Worm (Caenorhabditis elegans) whole organism, late embryonic: ENCODE data around the gene H04D03.7.

Source experiments
- C38D4.7 ChIP-seq: fragments of 200-800 bp; sonication (Bioruptor generic); optimal IDR thresholded peaks from 2 replicates; lab custom pipeline; 2018; ENCODE audit warnings: mild to moderate bottlenecking, missing genetic modification characterization, moderate library complexity, missing compliant biosample characterization
- K02D7.2 ChIP-seq: sonication (generic microtip); optimal IDR thresholded peaks from 2 replicates; lab custom pipeline; 2017; ENCODE audit warnings: mild to moderate bottlenecking, missing genetic modification characterization, missing compliant biosample characterization
- K09A11.1 ChIP-seq: sonication (generic microtip); optimal IDR thresholded peaks from 2 replicates; lab custom pipeline; 2017; ENCODE audit warnings: antibody characterized with exemption, mild to moderate bottlenecking, missing genetic modification characterization, missing compliant biosample characterization; ENCODE audit not compliant: insufficient read depth
- Y22D7AL.16 ChIP-seq: sonication (generic microtip); optimal IDR thresholded peaks from 2 replicates; lab custom pipeline; 2016; ENCODE audit warnings: missing genetic modification characterization, missing compliant biosample characterization
- ceh-14 ChIP-seq: sonication (generic microtip); optimal IDR thresholded peaks from 2 replicates; lab custom pipeline; 2016; ENCODE audit warnings: missing genotype, missing genetic modification characterization, missing compliant biosample characterization
- ceh-18 ChIP-seq: sonication (generic microtip); optimal IDR thresholded peaks from 2 replicates; lab custom pipeline; 2016; ENCODE audit warnings: missing genetic modification characterization, missing compliant biosample characterization
- ceh-2 ChIP-seq: sonication (generic microtip); optimal IDR thresholded peaks from 2 replicates; lab custom pipeline; 2016; ENCODE audit warnings: missing genotype, missing genetic modification characterization, missing compliant biosample characterization
- ceh-24 ChIP-seq: sonication (generic microtip); optimal IDR thresholded peaks from 2 replicates; lab custom pipeline; 2016; ENCODE audit warnings: mild to moderate bottlenecking, missing genetic modification characterization, missing compliant biosample characterization
- ceh-31 ChIP-seq: sonication (generic microtip); optimal IDR thresholded peaks from 2 replicates; lab custom pipeline; 2016; ENCODE audit warnings: missing genetic modification characterization, missing compliant biosample characterization
- ceh-45 ChIP-seq: fragments of 200-800 bp; sonication (Bioruptor generic); IDR thresholded peaks from 2 replicates; pipeline ENCODE4 v1.3.6; 2022; ENCODE audit warnings: missing genetic modification reagents, missing genetic modification characterization, missing compliant biosample characterization
- ceh-48 ChIP-seq: sonication (generic microtip); optimal IDR thresholded peaks from 2 replicates; lab custom pipeline; 2016; ENCODE audit warnings: missing genetic modification characterization, inconsistent platforms, missing compliant biosample characterization
- elt-4 ChIP-seq: sonication (generic microtip); optimal IDR thresholded peaks from 2 replicates; lab custom pipeline; 2016; ENCODE audit warnings: missing genetic modification characterization, missing compliant biosample characterization
- eyg-1 ChIP-seq: sonication (generic microtip); optimal IDR thresholded peaks from 2 replicates; lab custom pipeline; 2016; ENCODE audit warnings: missing genotype, missing genetic modification characterization, missing compliant biosample characterization
- fax-1 ChIP-seq: sonication (generic microtip); optimal IDR thresholded peaks from 2 replicates; lab custom pipeline; 2016; ENCODE audit warnings: missing genotype, missing genetic modification characterization, missing compliant biosample characterization
- fkh-10 ChIP-seq: fragments of 150-350 bp; optimal IDR thresholded peaks from 2 replicates; lab custom pipeline; 2014; ENCODE audit warnings: missing biosample characterization, missing genetic modification reagents, missing genetic modification characterization
- fkh-6 ChIP-seq: sonication (generic microtip); optimal IDR thresholded peaks from 2 replicates; lab custom pipeline; 2016; ENCODE audit warnings: missing genetic modification characterization, missing compliant biosample characterization
- hlh-15 ChIP-seq: sonication (generic microtip); optimal IDR thresholded peaks from 2 replicates; lab custom pipeline; 2016; ENCODE audit warnings: missing genetic modification characterization, missing compliant biosample characterization
- lim-6 ChIP-seq: sonication (generic microtip); optimal IDR thresholded peaks from 2 replicates; lab custom pipeline; 2016; ENCODE audit warnings: missing genetic modification characterization, missing compliant biosample characterization
- madf-2 ChIP-seq: sonication (generic microtip); optimal IDR thresholded peaks from 2 replicates; lab custom pipeline; 2017; ENCODE audit warnings: missing genetic modification characterization, missing compliant biosample characterization
- nfya-1 ChIP-seq: sonication (generic microtip); optimal IDR thresholded peaks from 2 replicates; lab custom pipeline; 2017; ENCODE audit warnings: missing genetic modification characterization, mild to moderate bottlenecking, missing compliant biosample characterization, antibody characterized with exemption, moderate library complexity
- nhr-11 ChIP-seq: fragments of 150-350 bp; optimal IDR thresholded peaks from 2 replicates; lab custom pipeline; 2014; ENCODE audit warnings: missing biosample characterization, missing genetic modification characterization
- npax-4 ChIP-seq: sonication (generic microtip); optimal IDR thresholded peaks from 2 replicates; lab custom pipeline; 2016; ENCODE audit warnings: missing genetic modification characterization, missing compliant biosample characterization
- pha-2 ChIP-seq: sonication (generic microtip); optimal IDR thresholded peaks from 2 replicates; lab custom pipeline; 2017; ENCODE audit warnings: mild to moderate bottlenecking, missing genetic modification characterization, missing compliant biosample characterization
- pha-4 ChIP-seq: fragments of 150-350 bp; optimal IDR thresholded peaks from 2 replicates; lab custom pipeline; 2018; ENCODE audit warnings: missing biosample characterization, missing genetic modification reagents, missing genetic modification characterization
- ref-2 ChIP-seq: sonication (generic microtip); optimal IDR thresholded peaks from 2 replicates; lab custom pipeline; 2016; ENCODE audit warnings: missing genetic modification characterization, missing compliant biosample characterization
- rnt-1 ChIP-seq: sonication (generic microtip); optimal IDR thresholded peaks from 2 replicates; lab custom pipeline; 2016; ENCODE audit warnings: missing genetic modification characterization, missing compliant biosample characterization
- sdc-2 ChIP-seq: sonication (generic microtip); optimal IDR thresholded peaks from 2 replicates; lab custom pipeline; 2016; ENCODE audit warnings: missing genotype, missing genetic modification characterization, missing compliant biosample characterization
- sox-4 ChIP-seq: sonication (generic microtip); optimal IDR thresholded peaks from 2 replicates; lab custom pipeline; 2017; ENCODE audit warnings: mild to moderate bottlenecking, missing genetic modification characterization, inconsistent platforms, missing compliant biosample characterization
- syd-9 ChIP-seq: sonication (generic microtip); optimal IDR thresholded peaks from 2 replicates; lab custom pipeline; 2016; ENCODE audit warnings: mild to moderate bottlenecking, missing genetic modification characterization, moderate library complexity, missing compliant biosample characterization
- tbx-2 ChIP-seq: sonication (generic microtip); optimal IDR thresholded peaks from 2 replicates; lab custom pipeline; 2016; ENCODE audit warnings: missing genetic modification characterization, missing compliant biosample characterization
- tbx-7 ChIP-seq: sonication (generic microtip); optimal IDR thresholded peaks from 2 replicates; lab custom pipeline; 2016; ENCODE audit warnings: missing genotype, missing genetic modification characterization, missing compliant biosample characterization
- ttx-3 ChIP-seq: sonication (generic microtip); optimal IDR thresholded peaks from 2 replicates; lab custom pipeline; 2016; ENCODE audit warnings: missing genetic modification reagents, missing genetic modification characterization, missing compliant biosample characterization
- unc-3 ChIP-seq, 2 experiments: fragments of 200-800 bp in 1 of 2; sonication (Bioruptor generic) in 1 of 2; sonication (generic microtip) in 1 of 2; conservative IDR thresholded peaks in 1 of 2; optimal IDR thresholded peaks in 1 of 2; 2 replicates each; pipeline versions ENCODE4 v1.3.6 to Lab custom; 2016 to 2022; ENCODE audit warnings: missing compliant biosample characterization in 2 of 2, missing genetic modification characterization in 2 of 2, missing genetic modification reagents in 1 of 2
- unc-42 ChIP-seq: sonication (generic microtip); optimal IDR thresholded peaks from 2 replicates; lab custom pipeline; 2016; ENCODE audit warnings: missing genotype, missing genetic modification characterization, missing compliant biosample characterization
- ztf-16 ChIP-seq: sonication (generic microtip); optimal IDR thresholded peaks from 2 replicates; lab custom pipeline; 2017; ENCODE audit warnings: missing genetic modification characterization, missing compliant biosample characterization

The H04D03.7 gene

ce11 chrIII:10404918-10405317, 41.7 kb downstream of the H04D03.7 start, which contains the start of the genes M03C11.3 and chl-1:
Gene M03C11.3, plus strand, starts transcription at chrIII:10405070.
Gene chl-1, minus strand, starts transcription at chrIII:10405240.
- TF ChIP-seq syd-9 (tag; lab: Kevin White, UChicago) (no peak), Y22D7AL.16 (tag; lab: Kevin White, UChicago) (no peak), ceh-45 (GFP tag; lab: Robert Waterston, UW) (no peak), K09A11.1 (tag; lab: Kevin White, UChicago) (no peak), pha-4 (tag; lab: Kevin White, UChicago) (no peak), ceh-18 (tag; lab: Kevin White, UChicago) (no peak), K02D7.2 (no peak)
- TF ChIP-seq, all 69 proteins: peak for 0

ce11 chrIII:10398919-10399318, 47.7 kb downstream of the H04D03.7 start:
- TF ChIP-seq ceh-31 (tag; lab: Kevin White, UChicago) = no peak
- TF ChIP-seq tbx-7 (tag; lab: Kevin White, UChicago) = no peak
- TF ChIP-seq ref-2 (tag; lab: Kevin White, UChicago) = no peak
- no peak for TF ChIP-seq unc-3 (GFP tag; conservative IDR thresholded peaks at IDR 0.05; lab: Robert Waterston, UW)
- TF ChIP-seq unc-3 (tag; optimal IDR thresholded peaks at IDR 0.05; lab: Kevin White, UChicago) = no peak
- TF ChIP-seq hlh-15 = no peak
- TF ChIP-seq sdc-2 (tag; lab: Kevin White, UChicago) = no peak
- no peak for TF ChIP-seq ceh-2 (tag; lab: Kevin White, UChicago)
- no peak for TF ChIP-seq C38D4.7 (GFP tag; lab: Kevin White, UChicago)
- no peak for TF ChIP-seq nhr-11 (tag; lab: Kevin White, UChicago)
- no peak for TF ChIP-seq fkh-10
- TF ChIP-seq elt-4 (tag; lab: Kevin White, UChicago) = no peak
- no peak for TF ChIP-seq pha-2 (tag; lab: Kevin White, UChicago)
- TF ChIP-seq ztf-16 (tag; lab: Kevin White, UChicago) = no peak
- TF ChIP-seq ceh-18 (tag; lab: Kevin White, UChicago) = no peak
- peak; percentile 72 for TF ChIP-seq ceh-48 (tag; lab: Kevin White, UChicago)
- TF ChIP-seq npax-4 (tag; lab: Kevin White, UChicago) = no peak
- no peak for TF ChIP-seq ceh-14
- TF ChIP-seq unc-42 = peak; percentile 92
- TF ChIP-seq, all 69 proteins: peak for 2

ce11 chrIII:10396891-10397502, 49.6 kb downstream of the H04D03.7 start:
- TF ChIP-seq fkh-6 (no peak), ttx-3 (tag; lab: Kevin White, UChicago) (peak; percentile 9), ref-2 (tag; lab: Kevin White, UChicago) (no peak), ceh-14 (peak; percentile 59), tbx-2 (tag; lab: Kevin White, UChicago) (peak; percentile 31), unc-42 (peak; percentile 35)
- TF ChIP-seq, all 69 proteins: peak for 4

ce11 chrIII:10395990-10396389, 50.6 kb downstream of the H04D03.7 start, which contains the start of gene M03C11.1:
Gene M03C11.1, minus strand, starts transcription at chrIII:10396090.
- TF ChIP-seq pha-4 (tag; lab: Kevin White, UChicago) (no peak), sdc-2 (tag; lab: Kevin White, UChicago) (no peak), ceh-45 (GFP tag; lab: Robert Waterston, UW) (no peak), madf-2 (no peak), fax-1 (no peak), nfya-1 (no peak), sox-4 (tag; lab: Kevin White, UChicago) (no peak), tbx-2 (tag; lab: Kevin White, UChicago) (no peak), eyg-1 (tag; lab: Kevin White, UChicago) (no peak), rnt-1 (no peak), lim-6 (tag; lab: Kevin White, UChicago) (no peak), ceh-24 (tag; lab: Kevin White, UChicago) (no peak), ztf-16 (tag; lab: Kevin White, UChicago) (no peak)
